Worm (Caenorhabditis elegans) whole organism, early embryonic: Measurements from ENCODE around the gene F59E11.7.

ENCODE experiments used
- B0310.2 ChIP-seq: sonication (generic microtip); optimal IDR thresholded peaks from 2 replicates; lab custom pipeline; 2016; ENCODE audit warnings: mild to moderate bottlenecking, missing genetic modification characterization, missing compliant biosample characterization
- F13C5.2 ChIP-seq: sonication (generic microtip); optimal IDR thresholded peaks from 2 replicates; lab custom pipeline; 2017; ENCODE audit warnings: mild to moderate bottlenecking, missing genetic modification characterization, inconsistent platforms, missing compliant biosample characterization
- aly-1 ChIP-seq: sonication (generic microtip); optimal IDR thresholded peaks from 2 replicates; lab custom pipeline; 2016; ENCODE audit warnings: missing genetic modification characterization, missing compliant biosample characterization
- ama-1 ChIP-seq: fragments of 150-350 bp; optimal IDR thresholded peaks from 2 replicates; lab custom pipeline; 2014
- ceh-13 ChIP-seq: fragments of 200-800 bp; sonication (Bioruptor generic); optimal IDR thresholded peaks from 2 replicates; lab custom pipeline; 2018; ENCODE audit warnings: mild to moderate bottlenecking, missing genetic modification characterization, missing compliant biosample characterization
- ceh-36 ChIP-seq: sonication (generic microtip); optimal IDR thresholded peaks from 2 replicates; lab custom pipeline; 2016; ENCODE audit warnings: missing genetic modification characterization, inconsistent platforms, missing compliant biosample characterization
- ets-7 ChIP-seq: sonication (generic microtip); optimal IDR thresholded peaks from 2 replicates; lab custom pipeline; 2016; ENCODE audit warnings: missing genotype, missing genetic modification characterization, missing compliant biosample characterization
- flt-1 ChIP-seq: fragments of 200-800 bp; sonication (Bioruptor generic); IDR thresholded peaks from 2 replicates; pipeline ENCODE4 v1.3.6; 2022; ENCODE audit warnings: missing genetic modification characterization, missing compliant biosample characterization
- hmbx-1 ChIP-seq: sonication (generic microtip); optimal IDR thresholded peaks from 2 replicates; lab custom pipeline; 2016; ENCODE audit warnings: mild to moderate bottlenecking, missing genetic modification characterization, missing compliant biosample characterization
- hmg-4 ChIP-seq: fragments of 200-800 bp; sonication (Bioruptor generic); optimal IDR thresholded peaks from 2 replicates; lab custom pipeline; 2018; ENCODE audit warnings: mild to moderate bottlenecking, missing genetic modification characterization, missing compliant biosample characterization
- hnd-1 ChIP-seq: sonication (generic microtip); optimal IDR thresholded peaks from 2 replicates; lab custom pipeline; 2016; ENCODE audit warnings: missing genetic modification characterization, missing compliant biosample characterization
- pes-1 ChIP-seq: fragments of 200-800 bp; sonication (Bioruptor generic); IDR thresholded peaks from 2 replicates; pipeline ENCODE4 v1.3.6; 2022; ENCODE audit warnings: missing genetic modification reagents, missing genetic modification characterization, missing compliant biosample characterization
- scrt-1 ChIP-seq: fragments of 200-800 bp; sonication (Bioruptor generic); IDR thresholded peaks from 2 replicates; pipeline ENCODE4 v1.3.6; 2022; ENCODE audit warnings: missing genetic modification characterization, missing compliant biosample characterization
- sea-1 ChIP-seq: fragments of 200-800 bp; sonication (Bioruptor generic); conservative IDR thresholded peaks from 2 replicates; pipeline ENCODE4 v1.3.6; 2022; ENCODE audit warnings: missing genetic modification characterization, missing compliant biosample characterization
- tbx-11 ChIP-seq: fragments of 200-800 bp; sonication (Bioruptor generic); IDR thresholded peaks from 2 replicates; pipeline ENCODE4 v1.3.6; 2022; ENCODE audit warnings: missing genetic modification characterization, missing compliant biosample characterization
- tbx-37 ChIP-seq: fragments of 200-800 bp; sonication (Bioruptor generic); conservative IDR thresholded peaks from 2 replicates; pipeline ENCODE4 v1.3.6; 2022; ENCODE audit warnings: missing genetic modification reagents, missing genetic modification characterization, missing compliant biosample characterization
- tra-4 ChIP-seq: sonication (generic microtip); optimal IDR thresholded peaks from 2 replicates; lab custom pipeline; 2017; ENCODE audit warnings: missing genetic modification characterization, missing compliant biosample characterization

The F59E11.7 gene

DNA sequence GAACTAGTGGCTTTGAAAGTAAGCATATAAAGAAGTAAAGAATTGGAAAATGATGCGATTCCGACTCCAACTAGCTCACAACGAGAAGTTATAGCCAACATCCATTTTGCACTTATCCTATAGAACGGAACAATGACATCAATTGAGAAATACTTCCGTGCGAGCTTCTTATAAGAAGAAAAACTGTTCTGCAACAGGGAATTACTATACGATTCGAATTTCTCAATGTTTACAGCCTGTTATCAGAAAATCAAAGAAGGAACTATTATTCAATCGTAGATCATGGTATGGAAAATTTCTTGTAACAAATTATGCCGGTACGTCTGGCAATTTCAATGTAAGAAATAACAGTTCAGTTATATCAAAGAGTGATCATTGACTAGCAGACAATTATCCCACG, 4.3 kb upstream of the F59E11.7 start, which contains the start of gene str-85:
str-85 (minus strand) TSS at position 101 of the 400 bp plus-strand sequence.
- TF ChIP-seq aly-1 (tag; lab: Kevin White, UChicago) (no peak), ama-1 (lab: Kevin White, UChicago) (no peak), ceh-36 (tag; lab: Kevin White, UChicago) (no peak)

DNA sequence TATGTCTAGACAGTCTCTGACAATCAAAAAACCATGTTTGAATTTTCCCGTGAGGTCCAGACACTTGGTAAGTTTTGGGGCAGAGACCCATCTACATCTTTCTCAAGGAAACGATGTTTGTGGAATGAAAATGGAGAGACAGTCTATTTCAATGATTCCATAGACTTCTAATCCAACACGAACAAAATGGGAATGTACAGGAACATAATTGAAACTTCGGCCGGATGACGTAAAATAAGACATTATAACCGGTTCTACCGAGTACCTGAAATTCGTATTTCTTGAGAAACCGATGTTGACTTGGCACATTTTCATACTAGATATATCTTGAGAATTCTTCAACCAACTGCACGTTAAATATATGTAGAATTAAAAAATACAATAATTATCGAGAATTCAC, 1.9 kb upstream of the F59E11.7 start, which contains the start of gene str-87:
str-87 (minus strand) TSS at position 101 of the 400 bp plus-strand sequence.
- TF ChIP-seq tbx-37 (GFP tag; lab: Robert Waterston, UW) (no peak), hnd-1 (tag; lab: Kevin White, UChicago) (no peak), ceh-13 (GFP tag; lab: Kevin White, UChicago) (no peak), aly-1 (tag; lab: Kevin White, UChicago) (no peak), pes-1 (no peak), tbx-11 (GFP tag; lab: Robert Waterston, UW) (no peak), tra-4 (tag; lab: Kevin White, UChicago) (no peak), ama-1 (lab: Kevin White, UChicago) (no peak), sea-1 (GFP tag; lab: Robert Waterston, UW) (no peak), flt-1 (GFP tag; lab: Robert Waterston, UW) (no peak), hmg-4 (no peak), B0310.2 (tag; lab: Kevin White, UChicago) (no peak)

DNA sequence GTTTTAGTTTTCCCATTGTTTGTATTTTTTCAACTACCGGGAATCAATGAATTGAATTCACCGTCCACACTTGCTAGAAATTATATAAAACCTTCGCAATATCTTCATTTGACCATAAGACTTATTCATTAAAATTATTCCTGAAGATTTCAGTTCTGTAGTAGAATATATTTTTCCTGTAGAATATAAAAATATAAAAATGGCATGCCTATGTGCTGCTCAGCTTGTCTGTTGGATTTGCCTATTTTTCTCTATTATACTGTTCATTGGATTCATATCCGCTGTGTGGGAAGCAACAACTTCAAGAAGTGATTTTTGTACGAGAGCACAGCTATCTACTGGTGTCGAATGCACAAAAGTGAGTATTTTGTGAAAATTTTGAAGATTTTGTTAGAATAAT, 1.6 kb downstream of the F59E11.7 start, which contains the start of gene F59E11.6:
F59E11.6 (plus strand) TSS at position 111 of the 400 bp plus-strand sequence.
- TF ChIP-seq hmbx-1: no peak
- no peak for TF ChIP-seq scrt-1 (GFP tag; lab: Robert Waterston, UW)
- no peak for TF ChIP-seq tra-4 (tag; lab: Kevin White, UChicago)
- no peak for TF ChIP-seq ceh-36 (tag; lab: Kevin White, UChicago)
- no peak for TF ChIP-seq ets-7 (tag; lab: Kevin White, UChicago)
- TF ChIP-seq ceh-13 (GFP tag; lab: Kevin White, UChicago): no peak
- TF ChIP-seq B0310.2 (tag; lab: Kevin White, UChicago): no peak
- no peak for TF ChIP-seq tbx-11 (GFP tag; lab: Robert Waterston, UW)
- TF ChIP-seq hmg-4: no peak

DNA sequence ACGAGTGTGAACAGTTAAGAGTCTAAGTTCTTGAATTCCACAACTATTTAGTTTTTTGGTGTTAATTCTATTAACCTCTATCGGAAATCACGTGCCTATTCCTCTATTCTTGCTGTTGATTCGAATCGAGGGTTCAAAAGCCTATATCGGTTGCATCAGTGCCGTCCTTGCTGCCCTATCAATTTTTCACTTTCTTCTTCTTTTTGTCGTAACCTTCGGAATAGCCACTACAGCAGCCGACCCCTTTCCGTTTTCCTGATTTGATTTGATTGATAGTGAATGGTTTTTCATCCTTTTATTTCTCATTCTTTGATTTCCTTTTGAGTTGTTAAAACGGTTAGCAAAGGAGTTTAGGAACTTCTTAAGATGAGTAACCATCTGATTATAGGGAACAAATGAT, 4.2 kb downstream of the F59E11.7 start:
- TF ChIP-seq ama-1 (lab: Kevin White, UChicago) (no peak), hnd-1 (tag; lab: Kevin White, UChicago) (no peak), flt-1 (GFP tag; lab: Robert Waterston, UW) (no peak), sea-1 (GFP tag; lab: Robert Waterston, UW) (no peak), aly-1 (tag; lab: Kevin White, UChicago) (no peak), tbx-37 (GFP tag; lab: Robert Waterston, UW) (no peak), tra-4 (tag; lab: Kevin White, UChicago) (no peak), pes-1 (no peak), F13C5.2 (tag; lab: Kevin White, UChicago) (no peak), hmbx-1 (no peak), ceh-36 (tag; lab: Kevin White, UChicago) (no peak), scrt-1 (GFP tag; lab: Robert Waterston, UW) (no peak), tbx-11 (GFP tag; lab: Robert Waterston, UW) (no peak), B0310.2 (tag; lab: Kevin White, UChicago) (no peak), hmg-4 (no peak), ceh-13 (GFP tag; lab: Kevin White, UChicago) (no peak), ets-7 (tag; lab: Kevin White, UChicago) (no peak)

DNA sequence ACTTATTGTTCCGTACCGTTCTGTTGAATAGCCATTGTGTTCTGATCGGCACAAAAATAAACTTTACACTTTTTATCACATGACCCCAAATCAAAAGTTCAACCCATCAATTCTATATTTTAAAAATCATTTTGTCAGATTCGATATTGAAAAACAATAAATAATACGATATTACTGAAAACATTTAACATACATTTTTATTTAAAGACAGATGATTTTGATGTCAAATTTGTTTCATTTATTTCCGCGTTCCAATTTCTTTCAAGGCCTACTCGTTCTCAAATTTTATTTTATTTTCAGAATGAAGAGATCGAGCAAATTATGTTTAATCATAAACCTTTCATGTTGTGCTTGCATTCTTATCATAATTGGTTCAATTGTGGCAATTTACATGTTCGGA, 4.8 kb downstream of the F59E11.7 start, which contains the start of gene F59E11.5:
F59E11.5 (plus strand) TSS at position 301 of the 400 bp plus-strand sequence.
- TF ChIP-seq tbx-37 (GFP tag; lab: Robert Waterston, UW) (no peak), ama-1 (lab: Kevin White, UChicago) (no peak), ceh-36 (tag; lab: Kevin White, UChicago) (no peak), scrt-1 (GFP tag; lab: Robert Waterston, UW) (no peak), B0310.2 (tag; lab: Kevin White, UChicago) (no peak), sea-1 (GFP tag; lab: Robert Waterston, UW) (no peak), hnd-1 (tag; lab: Kevin White, UChicago) (no peak)

DNA sequence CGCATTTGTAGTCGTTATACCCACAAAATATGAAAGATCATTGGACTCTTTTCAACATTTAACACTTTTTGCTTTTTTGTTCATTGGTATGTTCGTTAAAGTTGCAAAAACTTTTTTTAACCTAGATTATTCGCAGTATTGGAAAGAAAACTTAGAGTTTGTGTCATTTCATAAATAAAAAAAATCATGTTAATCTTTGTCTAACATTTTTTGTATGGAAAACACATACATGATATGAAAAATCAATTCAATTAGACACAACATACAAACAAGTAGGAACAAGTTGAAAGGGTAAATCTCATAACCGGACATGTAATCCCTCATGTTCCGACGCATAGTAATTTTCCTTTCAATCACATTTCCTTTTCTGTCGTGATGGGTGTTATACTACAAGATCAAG, 11.1 kb downstream of the F59E11.7 start, which contains the start of gene F59E11.2:
F59E11.2 (plus strand) TSS at position 301 of the 400 bp plus-strand sequence.
- TF ChIP-seq hmg-4: no peak
- TF ChIP-seq hnd-1 (tag; lab: Kevin White, UChicago): no peak

DNA sequence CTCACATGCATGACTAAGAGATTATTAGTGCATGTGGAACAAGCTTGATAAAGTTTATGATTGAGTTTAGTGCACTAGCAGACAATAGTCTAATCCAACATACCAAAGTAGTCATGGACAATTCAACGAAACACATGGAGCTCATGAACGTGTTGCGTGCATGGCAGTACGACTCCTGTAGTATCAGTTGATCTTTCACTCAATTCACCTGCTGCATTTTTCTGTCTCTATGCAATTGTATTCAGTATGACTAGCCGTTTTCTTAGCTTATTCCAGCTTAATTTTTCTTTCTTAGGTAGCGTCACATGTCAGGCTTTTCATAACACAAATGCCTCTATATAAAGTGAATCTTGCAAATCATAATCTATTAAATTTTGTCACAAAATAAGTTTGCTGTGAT, 13.2 kb downstream of the F59E11.7 start, which contains the start of gene srx-1:
srx-1 (plus strand) TSS at position 382 of the 400 bp plus-strand sequence.
- TF ChIP-seq hmbx-1 (no peak), ceh-13 (GFP tag; lab: Kevin White, UChicago) (no peak), scrt-1 (GFP tag; lab: Robert Waterston, UW) (no peak), aly-1 (tag; lab: Kevin White, UChicago) (no peak), F13C5.2 (tag; lab: Kevin White, UChicago) (no peak), ceh-36 (tag; lab: Kevin White, UChicago) (no peak), ama-1 (lab: Kevin White, UChicago) (no peak), tra-4 (tag; lab: Kevin White, UChicago) (no peak), flt-1 (GFP tag; lab: Robert Waterston, UW) (no peak), tbx-11 (GFP tag; lab: Robert Waterston, UW) (no peak)

DNA sequence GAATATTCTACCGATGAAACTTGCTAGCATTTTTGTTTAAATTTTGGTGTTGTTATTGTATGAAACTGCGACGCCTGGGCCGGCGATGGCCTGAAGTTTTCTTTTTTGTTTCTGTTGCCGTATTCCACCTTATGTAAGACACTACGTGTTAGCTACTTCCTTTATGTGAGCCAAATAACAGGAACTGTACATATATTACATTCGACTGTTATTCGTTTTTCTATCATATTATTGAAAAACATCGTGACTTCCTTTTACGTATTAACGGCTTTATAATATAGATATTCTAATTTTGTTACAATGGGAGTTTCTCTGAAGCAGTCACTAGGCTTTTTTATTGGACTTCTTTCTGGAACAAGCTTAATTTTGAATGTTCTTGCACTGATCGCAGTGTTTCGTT, 15.2 kb downstream of the F59E11.7 start, which contains the start of gene srx-3:
srx-3 (plus strand) TSS at position 301 of the 400 bp plus-strand sequence.
- TF ChIP-seq sea-1 (GFP tag; lab: Robert Waterston, UW) (no peak), tbx-37 (GFP tag; lab: Robert Waterston, UW) (no peak), tbx-11 (GFP tag; lab: Robert Waterston, UW) (no peak), B0310.2 (tag; lab: Kevin White, UChicago) (no peak), flt-1 (GFP tag; lab: Robert Waterston, UW) (no peak), aly-1 (tag; lab: Kevin White, UChicago) (no peak), hmg-4 (no peak), tra-4 (tag; lab: Kevin White, UChicago) (no peak), ets-7 (tag; lab: Kevin White, UChicago) (no peak), ceh-13 (GFP tag; lab: Kevin White, UChicago) (no peak), ama-1 (lab: Kevin White, UChicago) (no peak), ceh-36 (tag; lab: Kevin White, UChicago) (no peak)
